Worm (Caenorhabditis elegans) whole organism, midembryonic: ENCODE results near the gene Y43F8C.15.

Experiments used
- flt-1 ChIP-seq: fragments of 200-800 bp; sonication (Bioruptor generic); IDR thresholded peaks from 2 replicates; pipeline ENCODE4 v1.3.6; 2022; ENCODE audit warnings: missing genetic modification characterization, missing compliant biosample characterization
- klf-2 ChIP-seq: fragments of 200-800 bp; sonication (Bioruptor generic); conservative IDR thresholded peaks from 2 replicates; pipeline ENCODE4 v1.3.6; 2022; ENCODE audit warnings: missing genetic modification reagents, missing genetic modification characterization, missing compliant biosample characterization
- med-1 ChIP-seq: sonication (generic microtip); optimal IDR thresholded peaks from 2 replicates; lab custom pipeline; 2017; ENCODE audit warnings: missing genetic modification characterization, mild to moderate bottlenecking, missing compliant biosample characterization, antibody characterized with exemption, missing genetic modification reagents; ENCODE audit not compliant: insufficient read depth
- ztf-23 ChIP-seq: fragments of 200-800 bp; sonication (Bioruptor generic); IDR thresholded peaks from 2 replicates; pipeline ENCODE4 v1.3.6; 2022; ENCODE audit warnings: missing genetic modification reagents, missing genetic modification characterization, missing compliant biosample characterization
- ztf-29 ChIP-seq: fragments of 200-800 bp; sonication (Bioruptor generic); IDR thresholded peaks from 2 replicates; pipeline ENCODE4 v1.3.6; 2022; ENCODE audit warnings: missing genetic modification reagents, missing genetic modification characterization, missing compliant biosample characterization

DNA sequence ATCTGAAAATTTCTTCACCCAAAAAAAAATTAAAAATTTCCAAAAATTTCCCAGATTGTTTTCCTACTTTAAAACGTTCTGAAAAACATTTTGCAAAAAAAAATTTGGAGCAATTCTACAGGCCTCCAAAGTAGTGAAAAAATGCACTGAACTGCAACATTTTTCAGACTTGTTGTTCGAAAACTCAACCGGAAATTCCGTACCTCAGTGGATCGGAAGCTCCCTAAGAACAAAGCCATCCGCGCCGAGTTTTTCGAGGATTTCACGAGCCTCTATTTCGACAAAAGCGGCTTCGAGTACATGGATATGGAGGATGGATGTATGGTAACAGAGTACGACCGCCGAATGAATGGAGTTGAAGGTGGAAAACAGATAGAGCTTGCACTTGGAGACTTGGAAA, 27.7 kb upstream of the Y43F8C.15 start, which contains the start of gene fbxa-131:
- no peak for TF ChIP-seq ztf-29
- no peak for TF ChIP-seq flt-1
- TF ChIP-seq med-1 (GFP tag; lab: Kevin White, UChicago), result no peak
- no peak for TF ChIP-seq klf-2 (GFP tag; lab: Robert Waterston, UW)
- no peak for TF ChIP-seq ztf-23
